Worm (Caenorhabditis elegans) whole organism, L3 larva: Measurements from ENCODE around the gene gldi-9.

Experiments
- ZK546.5 ChIP-seq: sonication (generic microtip); optimal IDR thresholded peaks from 2 replicates; lab custom pipeline; 2017; ENCODE audit warnings: missing biosample characterization, missing genetic modification characterization
- ama-1 ChIP-seq: fragments of 150-350 bp; optimal IDR thresholded peaks from 2 replicates; lab custom pipeline; 2018
- ceh-28 ChIP-seq: fragments of 150-350 bp; optimal IDR thresholded peaks from 2 replicates; lab custom pipeline; 2014; ENCODE audit warnings: missing biosample characterization, missing genetic modification reagents, missing genetic modification characterization
- ceh-82 ChIP-seq: fragments of 150-350 bp; optimal IDR thresholded peaks from 2 replicates; lab custom pipeline; 2014; ENCODE audit warnings: missing biosample characterization, missing genetic modification characterization
- ceh-9 ChIP-seq: sonication (generic microtip); optimal IDR thresholded peaks from 2 replicates; lab custom pipeline; 2018; ENCODE audit warnings: missing biosample characterization, missing genetic modification characterization
- daf-12 ChIP-seq: fragments of 150-350 bp; optimal IDR thresholded peaks from 2 replicates; lab custom pipeline; 2014; ENCODE audit warnings: missing biosample characterization, missing genetic modification reagents, missing genetic modification characterization
- egl-27 ChIP-seq: sonication (generic microtip); optimal IDR thresholded peaks from 4 replicates; lab custom pipeline; 2017; ENCODE audit warnings: missing biosample characterization, missing genetic modification reagents, missing genetic modification characterization
- egl-5 ChIP-seq: fragments of 150-350 bp; optimal IDR thresholded peaks from 2 replicates; lab custom pipeline; 2017; ENCODE audit warnings: missing biosample characterization, missing genetic modification reagents, missing genetic modification characterization, inconsistent platforms
- elt-1 ChIP-seq: fragments of 150-350 bp; optimal IDR thresholded peaks from 2 replicates; lab custom pipeline; 2014; ENCODE audit warnings: missing biosample characterization, missing genetic modification characterization
- elt-2 ChIP-seq: sonication (generic microtip); optimal IDR thresholded peaks from 2 replicates; lab custom pipeline; 2016; ENCODE audit warnings: missing genetic modification reagents, mild to moderate bottlenecking, missing genetic modification characterization, missing compliant biosample characterization
- elt-3 ChIP-seq, 3 experiments: fragments of 150-350 bp in 1 of 3; sonication (generic microtip) in 2 of 3; optimal IDR thresholded peaks; 2 replicates in 2 of 3; 4 replicates in 1 of 3; lab custom pipeline; 2014 to 2017; ENCODE audit warnings: missing biosample characterization in 3 of 3, missing genetic modification characterization in 3 of 3
- fkh-10 ChIP-seq: sonication (generic microtip); optimal IDR thresholded peaks from 2 replicates; lab custom pipeline; 2017; ENCODE audit warnings: missing biosample characterization, missing genetic modification reagents, missing genetic modification characterization
- fkh-2 ChIP-seq: fragments of 150-350 bp; optimal IDR thresholded peaks from 2 replicates; lab custom pipeline; 2014; ENCODE audit warnings: missing biosample characterization, missing genetic modification reagents, missing genetic modification characterization
- fos-1 ChIP-seq: fragments of 150-350 bp; optimal IDR thresholded peaks from 2 replicates; lab custom pipeline; 2014; ENCODE audit warnings: missing biosample characterization, missing genetic modification characterization
- hmg-11 ChIP-seq: sonication (generic microtip); optimal IDR thresholded peaks from 2 replicates; lab custom pipeline; 2016; ENCODE audit warnings: missing genetic modification characterization, missing compliant biosample characterization
- jun-1 ChIP-seq: fragments of 150-350 bp; optimal IDR thresholded peaks from 2 replicates; lab custom pipeline; 2014; ENCODE audit warnings: missing biosample characterization, missing genetic modification reagents, missing genetic modification characterization
- lin-15B ChIP-seq: fragments of 150-350 bp; optimal IDR thresholded peaks from 2 replicates; lab custom pipeline; 2014; ENCODE audit warnings: missing biosample characterization, missing genetic modification characterization
- lin-39 ChIP-seq: fragments of 150-350 bp; optimal IDR thresholded peaks from 2 replicates; lab custom pipeline; 2018; ENCODE audit warnings: missing biosample characterization, missing genetic modification reagents, missing genetic modification characterization
- lsy-12 ChIP-seq: sonication (generic microtip); optimal IDR thresholded peaks from 2 replicates; lab custom pipeline; 2016; ENCODE audit warnings: mild to moderate bottlenecking, missing genetic modification characterization, missing compliant biosample characterization
- mdl-1 ChIP-seq: fragments of 150-350 bp; optimal IDR thresholded peaks from 2 replicates; lab custom pipeline; 2014; ENCODE audit warnings: missing biosample characterization, missing genetic modification characterization
- mml-1 ChIP-seq: fragments of 150-350 bp; sonication (generic microtip); optimal IDR thresholded peaks from 3 replicates; lab custom pipeline; 2014; ENCODE audit warnings: missing biosample characterization, missing genetic modification characterization
- nfya-1 ChIP-seq: sonication (generic microtip); optimal IDR thresholded peaks from 2 replicates; lab custom pipeline; 2017; ENCODE audit warnings: missing genetic modification characterization, mild to moderate bottlenecking, missing compliant biosample characterization, antibody characterized with exemption, moderate library complexity; ENCODE audit not compliant: insufficient read depth
- nhr-11 ChIP-seq: fragments of 150-350 bp; optimal IDR thresholded peaks from 2 replicates; lab custom pipeline; 2014; ENCODE audit warnings: missing biosample characterization, missing genetic modification characterization
- nhr-23 ChIP-seq: fragments of 150-350 bp; optimal IDR thresholded peaks from 2 replicates; lab custom pipeline; 2014; ENCODE audit warnings: missing biosample characterization, missing genetic modification reagents, missing genetic modification characterization
- nhr-237 ChIP-seq: fragments of 150-350 bp; optimal IDR thresholded peaks from 2 replicates; lab custom pipeline; 2014; ENCODE audit warnings: missing biosample characterization, missing genetic modification characterization
- nhr-25 ChIP-seq: sonication (generic microtip); optimal IDR thresholded peaks from 2 replicates; lab custom pipeline; 2017; ENCODE audit warnings: missing biosample characterization, missing genetic modification characterization
- nhr-28 ChIP-seq: fragments of 150-350 bp; optimal IDR thresholded peaks from 2 replicates; lab custom pipeline; 2014; ENCODE audit warnings: missing biosample characterization, missing genetic modification characterization
- nhr-43 ChIP-seq: sonication (generic microtip); optimal IDR thresholded peaks from 2 replicates; lab custom pipeline; 2016; ENCODE audit warnings: mild to moderate bottlenecking, missing genetic modification characterization, missing compliant biosample characterization; ENCODE audit not compliant: poor library complexity, severe bottlenecking
- nhr-67 ChIP-seq: fragments of 150-350 bp; optimal IDR thresholded peaks from 2 replicates; lab custom pipeline; 2014; ENCODE audit warnings: missing biosample characterization, missing genetic modification characterization
- nhr-76 ChIP-seq: fragments of 150-350 bp; sonication (generic microtip); optimal IDR thresholded peaks from 5 replicates; lab custom pipeline; 2014; ENCODE audit warnings: missing biosample characterization, missing genetic modification characterization
- nhr-77 ChIP-seq: fragments of 150-350 bp; optimal IDR thresholded peaks from 2 replicates; lab custom pipeline; 2014; ENCODE audit warnings: missing biosample characterization, missing genetic modification characterization
- pha-4 ChIP-seq: fragments of 150-350 bp; optimal IDR thresholded peaks from 2 replicates; lab custom pipeline; 2014; ENCODE audit warnings: missing biosample characterization, missing genetic modification reagents, missing genetic modification characterization
- pqm-1 ChIP-seq: fragments of 150-350 bp; optimal IDR thresholded peaks from 2 replicates; lab custom pipeline; 2017; ENCODE audit warnings: missing biosample characterization, missing genetic modification characterization, inconsistent platforms
- sea-2 ChIP-seq: fragments of 150-350 bp; sonication (generic microtip); optimal IDR thresholded peaks from 4 replicates; lab custom pipeline; 2014; ENCODE audit warnings: missing biosample characterization, missing genetic modification reagents, missing genetic modification characterization
- snpc-4 ChIP-seq: fragments of 150-350 bp; optimal IDR thresholded peaks from 2 replicates; lab custom pipeline; 2014; ENCODE audit warnings: missing biosample characterization, missing genetic modification characterization
- tbx-2 ChIP-seq: sonication (generic microtip); optimal IDR thresholded peaks from 2 replicates; lab custom pipeline; 2016; ENCODE audit warnings: mild to moderate bottlenecking, missing genetic modification characterization, missing compliant biosample characterization
- unc-39 ChIP-seq: sonication (generic microtip); optimal IDR thresholded peaks from 4 replicates; lab custom pipeline; 2017; ENCODE audit warnings: missing biosample characterization, missing genetic modification characterization
- unc-62 ChIP-seq: fragments of 150-350 bp; sonication (generic microtip); optimal IDR thresholded peaks from 4 replicates; lab custom pipeline; 2014; ENCODE audit warnings: missing biosample characterization, missing genetic modification reagents, missing genetic modification characterization
- ztf-11 ChIP-seq: fragments of 150-350 bp; optimal IDR thresholded peaks from 2 replicates; lab custom pipeline; 2014; ENCODE audit warnings: missing biosample characterization, missing genetic modification characterization
- ztf-4 ChIP-seq: fragments of 150-350 bp; optimal IDR thresholded peaks from 2 replicates; lab custom pipeline; 2014; ENCODE audit warnings: missing biosample characterization, missing genetic modification characterization

Gene gldi-9

ce11 chrIII:2781833-2782232 lies 25.7 kb upstream of the gldi-9 start:
- TF ChIP-seq elt-2 (tag; lab: Kevin White, UChicago) (no peak), ama-1 (lab: Kevin White, UChicago) (no peak), lsy-12 (tag; lab: Kevin White, UChicago) (no peak), nhr-43 (tag; lab: Kevin White, UChicago) (no peak), mdl-1 (tag; lab: Kevin White, UChicago) (no peak), unc-39 (tag; lab: Kevin White, UChicago) (no peak), jun-1 (tag; lab: Kevin White, UChicago) (no peak), nhr-237 (no peak), pqm-1 (tag; lab: Kevin White, UChicago) (no peak), unc-62 (GFP tag; lab: Kevin White, UChicago) (no peak), nhr-76 (tag; lab: Kevin White, UChicago) (no peak), nhr-25 (tag; lab: Kevin White, UChicago) (no peak), egl-27 (tag; lab: Kevin White, UChicago) (no peak), egl-5 (tag; lab: Kevin White, UChicago) (no peak), pha-4 (tag; lab: Kevin White, UChicago) (no peak), nhr-67 (tag; lab: Kevin White, UChicago) (no peak), ceh-9 (tag; lab: Kevin White, UChicago) (no peak), daf-12 (no peak), nhr-77 (tag; lab: Kevin White, UChicago) (no peak)
- TF ChIP-seq, all 47 proteins: peak for 0

ce11 chrIII:2780793-2781192 lies 24.6 kb upstream of the gldi-9 start, which contains the start of gene Y71H2AM.6:
Y71H2AM.6 (plus strand) TSS chrIII:2781056.
- peak; percentile 69 for TF ChIP-seq nfya-1
- no peak for TF ChIP-seq fkh-2
- TF ChIP-seq pha-4 (tag; lab: Kevin White, UChicago): peak; percentile 59
- TF ChIP-seq snpc-4 (tag; lab: Kevin White, UChicago): peak; percentile 19
- TF ChIP-seq elt-2 (tag; lab: Kevin White, UChicago): peak; percentile 1
- peak; percentile 64 for TF ChIP-seq lin-15B (tag; lab: Kevin White, UChicago)
- peak; percentile 5 for TF ChIP-seq nhr-23 (tag; lab: Kevin White, UChicago)
- TF ChIP-seq ztf-11 (tag; lab: Kevin White, UChicago): no peak
- TF ChIP-seq fos-1 (tag; lab: Kevin White, UChicago): no peak
- TF ChIP-seq, all 47 proteins: peak for 6

- TF ChIP-seq egl-27 (tag; lab: Kevin White, UChicago): no peak
- TF ChIP-seq lin-39 (tag; lab: Kevin White, UChicago): peak; percentile 33
- no peak for TF ChIP-seq pha-4 (tag; lab: Kevin White, UChicago)
- peak; percentile 31 for TF ChIP-seq nfya-1
- peak; percentile 22 for TF ChIP-seq hmg-11 (tag; lab: Kevin White, UChicago)
- TF ChIP-seq sea-2 (GFP tag; lab: Kevin White, UChicago): peak; percentile 59
Measured at ce11 chrIII:2780283-2780682, 24.1 kb upstream of the gldi-9 start.

- TF ChIP-seq ztf-4 (tag; lab: Kevin White, UChicago) (no peak), elt-1 (tag; lab: Kevin White, UChicago) (no peak), mml-1 (no peak), daf-12 (no peak), ZK546.5 (tag; lab: Kevin White, UChicago) (no peak), nhr-11 (tag; lab: Kevin White, UChicago) (no peak), lin-39 (tag; lab: Kevin White, UChicago) (no peak), pha-4 (tag; lab: Kevin White, UChicago) (no peak), snpc-4 (tag; lab: Kevin White, UChicago) (no peak)
Measured at ce11 chrIII:2778655-2779054, 22.5 kb upstream of the gldi-9 start, which contains the start of gene laf-1. laf-1 (minus strand) TSS chrIII:2779053.

- TF ChIP-seq elt-3 (tag; optimal IDR thresholded peaks at IDR 0.05; lab: Kevin White, UChicago): no peak
- TF ChIP-seq fkh-10 (GFP tag; lab: Kevin White, UChicago): no peak
- TF ChIP-seq fkh-2: no peak
- TF ChIP-seq ceh-28 (tag; lab: Kevin White, UChicago): no peak
- no peak for TF ChIP-seq nhr-76 (tag; lab: Kevin White, UChicago)
- no peak for TF ChIP-seq nhr-11 (tag; lab: Kevin White, UChicago)
- no peak for TF ChIP-seq tbx-2 (tag; lab: Kevin White, UChicago)
- TF ChIP-seq ceh-82 (tag; lab: Kevin White, UChicago): no peak
- TF ChIP-seq nhr-23 (tag; lab: Kevin White, UChicago): no peak
- TF ChIP-seq nhr-28: no peak
- TF ChIP-seq fos-1 (tag; lab: Kevin White, UChicago): no peak
Measured at ce11 chrIII:2770752-2771151, 14.6 kb upstream of the gldi-9 start.
